Worm (Caenorhabditis elegans) whole organism, young adult: ENCODE measurements around the gene his-32.

Experiments
- B0336.3 ChIP-seq: fragments of 200-800 bp; sonication (Bioruptor generic); IDR thresholded peaks from 2 replicates; pipeline ENCODE4 v1.3.6; 2022; ENCODE audit warnings: missing genetic modification characterization, missing compliant biosample characterization
- C06A6.2 ChIP-seq: fragments of 200-800 bp; sonication (Bioruptor generic); conservative IDR thresholded peaks from 2 replicates; pipeline ENCODE4 v1.3.6; 2022; ENCODE audit warnings: missing genetic modification characterization, missing compliant biosample characterization
- D2030.7 ChIP-seq: fragments of 200-800 bp; sonication (Bioruptor generic); IDR thresholded peaks from 2 replicates; pipeline ENCODE4 v1.3.6; 2022; ENCODE audit warnings: missing genetic modification reagents, missing genetic modification characterization, missing compliant biosample characterization
- F10E7.11 ChIP-seq: sonication (generic microtip); optimal IDR thresholded peaks from 2 replicates; lab custom pipeline; 2017; ENCODE audit warnings: mild to moderate bottlenecking, missing genetic modification characterization, moderate library complexity, missing compliant biosample characterization
- F37B4.10 ChIP-seq: fragments of 200-800 bp; sonication (Bioruptor generic); IDR thresholded peaks from 2 replicates; pipeline ENCODE4 v1.3.6; 2022; ENCODE audit warnings: missing genetic modification characterization, missing compliant biosample characterization
- F57A8.1 ChIP-seq: fragments of 200-800 bp; sonication (Bioruptor generic); optimal IDR thresholded peaks from 2 replicates; lab custom pipeline; 2018; ENCODE audit warnings: mild to moderate bottlenecking, missing genetic modification characterization, moderate library complexity, missing compliant biosample characterization
- T07F8.4 ChIP-seq: sonication (generic microtip); optimal IDR thresholded peaks from 2 replicates; lab custom pipeline; 2016; ENCODE audit warnings: mild to moderate bottlenecking, missing genetic modification characterization, moderate library complexity, missing compliant biosample characterization
- Y67H2A.10 ChIP-seq: fragments of 200-800 bp; sonication (Bioruptor generic); conservative IDR thresholded peaks from 2 replicates; pipeline ENCODE4 v1.3.6; 2022; ENCODE audit warnings: missing genetic modification reagents, missing genetic modification characterization, missing compliant biosample characterization
- Y79H2A.3 ChIP-seq: fragments of 200-800 bp; sonication (Bioruptor generic); conservative IDR thresholded peaks from 2 replicates; pipeline ENCODE4 v1.3.6; 2022; ENCODE audit warnings: missing genetic modification reagents, missing genetic modification characterization, missing compliant biosample characterization
- akir-1 ChIP-seq: fragments of 200-800 bp; sonication (Bioruptor generic); optimal IDR thresholded peaks from 2 replicates; lab custom pipeline; 2018; ENCODE audit warnings: mild to moderate bottlenecking, missing genetic modification characterization, moderate library complexity, missing compliant biosample characterization
- attf-5 ChIP-seq: fragments of 200-800 bp; sonication (Bioruptor generic); optimal IDR thresholded peaks from 2 replicates; lab custom pipeline; 2018; ENCODE audit warnings: mild to moderate bottlenecking, missing genetic modification characterization, missing compliant biosample characterization
- bed-1 ChIP-seq: fragments of 200-800 bp; sonication (Bioruptor generic); IDR thresholded peaks from 2 replicates; pipeline ENCODE4 v1.3.6; 2022; ENCODE audit warnings: missing genetic modification reagents, missing genetic modification characterization, missing compliant biosample characterization
- ccch-3 ChIP-seq: fragments of 200-800 bp; sonication (Bioruptor generic); optimal IDR thresholded peaks from 2 replicates; lab custom pipeline; 2018; ENCODE audit warnings: mild to moderate bottlenecking, missing genetic modification characterization, missing compliant biosample characterization
- cebp-2 ChIP-seq: fragments of 200-800 bp; sonication (Bioruptor generic); IDR thresholded peaks from 2 replicates; pipeline ENCODE4 v1.3.6; 2022; ENCODE audit warnings: missing genetic modification characterization, missing compliant biosample characterization
- ceh-100 ChIP-seq: fragments of 200-800 bp; sonication (Bioruptor generic); IDR thresholded peaks from 2 replicates; pipeline ENCODE4 v1.3.6; 2022; ENCODE audit warnings: missing genetic modification reagents, missing genetic modification characterization, missing compliant biosample characterization
- ceh-79 ChIP-seq: sonication (generic microtip); optimal IDR thresholded peaks from 2 replicates; lab custom pipeline; 2017; ENCODE audit warnings: mild to moderate bottlenecking, missing genetic modification characterization, missing compliant biosample characterization
- die-1 ChIP-seq: sonication (generic microtip); optimal IDR thresholded peaks from 2 replicates; lab custom pipeline; 2016; ENCODE audit warnings: missing genotype, mild to moderate bottlenecking, missing genetic modification characterization, missing compliant biosample characterization
- dox-1 ChIP-seq: fragments of 200-800 bp; sonication (Bioruptor generic); IDR thresholded peaks from 2 replicates; pipeline ENCODE4 v1.3.6; 2022; ENCODE audit warnings: missing genetic modification reagents, missing genetic modification characterization, missing compliant biosample characterization
- ekl-4 ChIP-seq: fragments of 200-800 bp; sonication (Bioruptor generic); IDR thresholded peaks from 2 replicates; pipeline ENCODE4 v1.3.6; 2022; ENCODE audit warnings: missing genetic modification reagents, missing genetic modification characterization, missing compliant biosample characterization
- fkh-3 ChIP-seq: sonication (generic microtip); optimal IDR thresholded peaks from 2 replicates; lab custom pipeline; 2016; ENCODE audit warnings: mild to moderate bottlenecking, missing genetic modification characterization, missing compliant biosample characterization
- hmg-1.2 ChIP-seq: fragments of 200-800 bp; sonication (Bioruptor generic); IDR thresholded peaks from 2 replicates; pipeline ENCODE4 v1.3.6; 2022; ENCODE audit warnings: missing genetic modification reagents, missing genetic modification characterization, missing compliant biosample characterization
- let-526 ChIP-seq: fragments of 200-800 bp; sonication (Bioruptor generic); IDR thresholded peaks from 2 replicates; pipeline ENCODE4 v1.3.6; 2022; ENCODE audit warnings: missing genetic modification reagents, missing genetic modification characterization, missing compliant biosample characterization
- lir-1 ChIP-seq: fragments of 200-800 bp; sonication (Bioruptor generic); conservative IDR thresholded peaks from 2 replicates; pipeline ENCODE4 v1.3.6; 2022; ENCODE audit warnings: missing genetic modification reagents, missing genetic modification characterization, missing compliant biosample characterization
- madf-10 ChIP-seq: sonication (generic microtip); optimal IDR thresholded peaks from 2 replicates; lab custom pipeline; 2016; ENCODE audit warnings: mild to moderate bottlenecking, missing genetic modification characterization, missing compliant biosample characterization
- madf-8 ChIP-seq: fragments of 200-800 bp; sonication (Bioruptor generic); conservative IDR thresholded peaks from 2 replicates; pipeline ENCODE4 v1.3.6; 2022; ENCODE audit warnings: missing genetic modification reagents, missing genetic modification characterization, missing compliant biosample characterization
- mxl-1 ChIP-seq: sonication (generic microtip); optimal IDR thresholded peaks from 2 replicates; lab custom pipeline; 2016; ENCODE audit warnings: missing genetic modification characterization, missing compliant biosample characterization
- nfya-1 ChIP-seq: sonication (generic microtip); optimal IDR thresholded peaks from 2 replicates; lab custom pipeline; 2017; ENCODE audit warnings: antibody characterized with exemption, missing compliant biosample characterization, missing genetic modification characterization, borderline replicate concordance; ENCODE audit not compliant: insufficient read depth
- nhr-27 ChIP-seq: fragments of 200-800 bp; sonication (Bioruptor generic); optimal IDR thresholded peaks from 2 replicates; lab custom pipeline; 2018; ENCODE audit warnings: mild to moderate bottlenecking, missing genetic modification characterization, moderate library complexity, missing compliant biosample characterization
- nhr-80 ChIP-seq: sonication (generic microtip); optimal IDR thresholded peaks from 2 replicates; lab custom pipeline; 2016; ENCODE audit warnings: missing genetic modification characterization, missing compliant biosample characterization
- pbrm-1 ChIP-seq: fragments of 200-800 bp; sonication (Bioruptor generic); IDR thresholded peaks from 2 replicates; pipeline ENCODE4 v1.3.6; 2022; ENCODE audit warnings: missing genetic modification reagents, missing genetic modification characterization, missing compliant biosample characterization
- rec-8 ChIP-seq, 2 experiments: sonication (generic microtip); optimal IDR thresholded peaks; 2 replicates each; lab custom pipeline; 2016; ENCODE audit warnings: mild to moderate bottlenecking in 2 of 2, missing genetic modification characterization in 2 of 2, missing genetic modification reagents in 2 of 2, missing genotype in 2 of 2, missing biosample characterization in 1 of 2, missing compliant biosample characterization in 1 of 2, moderate library complexity in 1 of 2
- sea-2 ChIP-seq: fragments of 200-800 bp; sonication (Bioruptor generic); IDR thresholded peaks from 2 replicates; pipeline ENCODE4 v1.3.6; 2022; ENCODE audit warnings: missing genetic modification characterization, missing compliant biosample characterization
- tbp1 ChIP-seq: fragments of 200-800 bp; sonication (Bioruptor generic); optimal IDR thresholded peaks from 2 replicates; lab custom pipeline; 2018; ENCODE audit warnings: mild to moderate bottlenecking, missing genetic modification characterization, missing compliant biosample characterization
- tbx-9 ChIP-seq: sonication (generic microtip); optimal IDR thresholded peaks from 2 replicates; lab custom pipeline; 2016; ENCODE audit warnings: borderline replicate concordance, missing genetic modification characterization, inconsistent platforms, missing compliant biosample characterization
- tlf-1 ChIP-seq: fragments of 200-800 bp; sonication (Bioruptor generic); optimal IDR thresholded peaks from 2 replicates; lab custom pipeline; 2018; ENCODE audit warnings: mild to moderate bottlenecking, missing genetic modification characterization, missing compliant biosample characterization
- unc-130 ChIP-seq: sonication (generic microtip); optimal IDR thresholded peaks from 2 replicates; lab custom pipeline; 2016; ENCODE audit warnings: missing genetic modification reagents, missing genetic modification characterization, missing compliant biosample characterization
- ztf-22 ChIP-seq: fragments of 200-800 bp; sonication (Bioruptor generic); optimal IDR thresholded peaks from 2 replicates; lab custom pipeline; 2018; ENCODE audit warnings: mild to moderate bottlenecking, missing genetic modification characterization, moderate library complexity, missing compliant biosample characterization
- ztf-25 ChIP-seq: fragments of 200-800 bp; sonication (Bioruptor generic); IDR thresholded peaks from 2 replicates; pipeline ENCODE4 v1.3.6; 2022; ENCODE audit warnings: missing genetic modification reagents, missing genetic modification characterization, missing compliant biosample characterization
- ztf-6 ChIP-seq: fragments of 200-800 bp; sonication (Bioruptor generic); IDR thresholded peaks from 2 replicates; pipeline ENCODE4 v1.3.6; 2022; ENCODE audit warnings: missing genetic modification reagents, missing genetic modification characterization, missing compliant biosample characterization

his-32 gene

ce11 chrIV:8325667-8326066 is 8.4 kb upstream of the his-32 start, which contains the start of gene F35H10.3:
Gene F35H10.3 (plus strand): TSS chrIV:8325967.
- TF ChIP-seq attf-5, result no peak
- TF ChIP-seq nhr-80 (tag; lab: Kevin White, UChicago), result no peak
- TF ChIP-seq ceh-100 (GFP tag; lab: Robert Waterston, UW), result no peak
- no peak for TF ChIP-seq F57A8.1
- TF ChIP-seq fkh-3 (tag; lab: Kevin White, UChicago), result no peak
- no peak for TF ChIP-seq madf-8
- TF ChIP-seq T07F8.4 (tag; lab: Kevin White, UChicago), result no peak
- TF ChIP-seq ceh-79 (tag; lab: Kevin White, UChicago), result no peak
- TF ChIP-seq tbp1 (GFP tag; lab: Kevin White, UChicago), result no peak
- no peak for TF ChIP-seq hmg-1.2 (GFP tag; lab: Robert Waterston, UW)
- no peak for TF ChIP-seq ztf-25

ce11 chrIV:8328913-8329312 is 5.2 kb upstream of the his-32 start, which contains the start of gene F35H10.2:
Gene F35H10.2 (plus strand): TSS chrIV:8329213.
- TF ChIP-seq Y67H2A.10 (GFP tag; lab: Robert Waterston, UW) (no peak), sea-2 (GFP tag; lab: Robert Waterston, UW) (no peak), C06A6.2 (GFP tag; lab: Robert Waterston, UW) (no peak), Y79H2A.3 (no peak), ztf-22 (GFP tag; lab: Kevin White, UChicago) (no peak), rec-8 (tag; optimal IDR thresholded peaks at IDR 0.05; lab: Kevin White, UChicago) (no peak), F37B4.10 (no peak), madf-8 (no peak), ccch-3 (GFP tag; lab: Kevin White, UChicago) (no peak), nhr-80 (tag; lab: Kevin White, UChicago) (no peak), tbx-9 (tag; lab: Kevin White, UChicago) (no peak)

- no peak for TF ChIP-seq C06A6.2 (GFP tag; lab: Robert Waterston, UW)
Observed at ce11 chrIV:8332526-8332925, 1.6 kb upstream of the his-32 start, which contains the start of gene lys-10. Gene lys-10 (plus strand): TSS chrIV:8332826.

DNA sequence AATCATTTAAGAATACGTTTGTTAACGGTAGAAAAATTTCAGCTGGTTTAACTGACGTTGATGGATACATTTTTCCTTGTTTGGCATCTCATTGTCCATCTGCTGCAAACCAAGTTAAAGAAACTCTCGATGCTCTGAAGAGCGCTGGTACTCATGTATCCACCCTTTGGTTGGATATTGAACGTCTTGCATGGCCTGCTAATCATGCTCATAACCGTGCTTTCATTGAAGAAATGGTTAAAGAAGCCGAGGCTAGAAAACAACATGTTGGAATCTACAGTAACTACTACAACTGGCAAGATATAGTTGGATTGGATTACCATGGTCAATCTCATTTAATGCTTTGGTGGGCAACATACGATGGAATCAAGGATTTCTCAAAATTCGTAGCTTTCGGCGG is 1.1 kb upstream of the his-32 start:
- TF ChIP-seq nhr-27 (no peak), lir-1 (GFP tag; lab: Robert Waterston, UW) (no peak), Y67H2A.10 (GFP tag; lab: Robert Waterston, UW) (no peak)

DNA sequence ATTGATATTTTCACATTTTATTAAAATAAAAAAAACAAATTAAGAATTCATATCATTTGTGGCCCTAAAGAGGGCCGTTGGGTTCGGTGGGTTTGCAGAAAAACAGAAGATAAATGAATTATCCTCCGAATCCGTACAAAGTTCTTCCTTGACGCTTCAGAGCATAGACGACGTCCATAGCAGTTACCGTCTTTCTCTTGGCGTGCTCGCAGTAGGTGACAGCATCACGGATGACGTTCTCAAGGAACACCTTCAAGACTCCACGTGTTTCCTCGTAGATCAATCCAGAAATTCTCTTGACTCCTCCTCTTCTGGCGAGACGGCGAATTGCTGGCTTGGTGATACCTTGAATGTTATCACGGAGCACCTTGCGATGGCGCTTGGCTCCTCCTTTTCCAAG is 551 bp upstream of the his-32 start:
- TF ChIP-seq D2030.7 (GFP tag; lab: Robert Waterston, UW), result no peak
- no peak for TF ChIP-seq tlf-1 (GFP tag; lab: Kevin White, UChicago)
- no peak for TF ChIP-seq nfya-1 (tag; lab: Kevin White, UChicago)
- no peak for TF ChIP-seq ekl-4 (GFP tag; lab: Robert Waterston, UW)
- TF ChIP-seq cebp-2 (GFP tag; lab: Robert Waterston, UW), result no peak
- TF ChIP-seq bed-1 (GFP tag; lab: Robert Waterston, UW), result no peak
- no peak for TF ChIP-seq F10E7.11
- TF ChIP-seq madf-10 (tag; lab: Kevin White, UChicago), result no peak
- TF ChIP-seq unc-130 (GFP tag; lab: Kevin White, UChicago), result no peak
- TF ChIP-seq let-526, result no peak
- no peak for TF ChIP-seq attf-5
- TF ChIP-seq ztf-6 (GFP tag; lab: Robert Waterston, UW), result no peak
- no peak for TF ChIP-seq B0336.3 (GFP tag; lab: Robert Waterston, UW)
- no peak for TF ChIP-seq mxl-1 (tag; lab: Kevin White, UChicago)
- no peak for TF ChIP-seq akir-1 (GFP tag; lab: Kevin White, UChicago)
- TF ChIP-seq die-1 (tag; lab: Kevin White, UChicago), result no peak
- no peak for TF ChIP-seq pbrm-1
- no peak for TF ChIP-seq dox-1 (GFP tag; lab: Robert Waterston, UW)
- TF ChIP-seq, all 124 proteins: peak for 0
